Fruit fly (Drosophila melanogaster): ENCODE data around the gene Gcna.
A peak's percentile ranks its signal among the peaks of the same experiment; 100 is the strongest.

DNA sequence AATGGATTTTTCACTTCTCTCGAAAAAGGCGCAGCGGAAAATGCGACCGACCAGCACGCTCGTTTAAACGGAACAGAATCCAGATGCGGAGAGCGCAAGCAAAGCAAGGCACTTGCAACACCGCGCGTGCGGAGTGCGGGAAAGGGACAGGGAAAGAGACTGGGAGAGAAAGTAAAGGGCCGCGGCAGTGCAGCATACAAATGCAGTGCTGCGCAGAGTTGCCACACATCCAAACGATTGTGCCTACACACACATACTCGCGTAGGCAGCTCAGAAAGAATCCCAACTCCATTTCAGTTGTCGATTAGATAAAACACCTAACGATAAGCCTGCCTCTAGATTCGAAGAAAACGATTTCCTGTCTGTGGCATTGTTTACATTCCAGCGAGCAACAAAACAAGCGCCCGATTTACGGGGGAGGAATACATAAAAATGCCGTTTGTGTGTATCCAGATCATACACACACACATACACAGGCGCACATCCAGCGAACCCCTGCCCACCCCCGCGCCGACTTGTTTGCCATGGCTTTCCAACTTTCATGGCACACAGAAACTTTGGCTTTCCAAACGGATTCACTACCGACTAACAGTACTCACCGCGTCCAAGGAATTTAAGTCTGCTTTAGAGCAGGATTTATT, 33.9 kb upstream of the Gcna start:
- TF ChIP-seq CG11762 (GFP tag; optimal IDR thresholded peaks at IDR 0.05; ENCODE audit: insufficient read depth) (no peak), Ets21C (GFP tag; optimal IDR thresholded peaks at IDR 0.05) (no peak), pdm3 (GFP tag; optimal IDR thresholded peaks at IDR 0.05) (no peak), net (GFP tag; optimal IDR thresholded peaks at IDR 0.05) (peak; percentile 42), Blimp-1 (GFP tag; optimal IDR thresholded peaks at IDR 0.05) (peak; percentile 56), CG10669 (GFP tag; optimal IDR thresholded peaks at IDR 0.05) (no peak), fkh (GFP tag; optimal IDR thresholded peaks at IDR 0.05) (peak; percentile 57), Sox14 (GFP tag; optimal IDR thresholded peaks at IDR 0.05) (peak; percentile 17), Hr38 (GFP tag; optimal IDR thresholded peaks at IDR 0.05) (no peak), CG6854 (GFP tag; optimal IDR thresholded peaks at IDR 0.05) (no peak), CG3919 (GFP tag; optimal IDR thresholded peaks at IDR 0.05) (peak; percentile 51), achi (GFP tag; optimal IDR thresholded peaks at IDR 0.05) (no peak)

Measured in whole organism, prepupa.